Worm (Caenorhabditis elegans) whole organism, young adult: Measurements from ENCODE around the gene C01G10.1.

Experiments
- F10E7.11 ChIP-seq: sonication (generic microtip); optimal IDR thresholded peaks from 2 replicates; lab custom pipeline; 2017; ENCODE audit warnings: mild to moderate bottlenecking, missing genetic modification characterization, moderate library complexity, missing compliant biosample characterization
- ama-1 ChIP-seq, 3 experiments: fragments of 150-350 bp in 1 of 3; sonication (generic microtip) in 2 of 3; optimal IDR thresholded peaks; 2 replicates each; lab custom pipeline; 2014 to 2018; ENCODE audit warnings: missing biosample characterization in 2 of 3, missing genetic modification characterization in 2 of 3, missing genetic modification reagents in 2 of 3
- aptf-3 ChIP-seq: fragments of 200-800 bp; sonication (Bioruptor generic); IDR thresholded peaks from 2 replicates; pipeline ENCODE4 v1.3.6; 2022; ENCODE audit warnings: missing genetic modification characterization, missing compliant biosample characterization
- ceh-100 ChIP-seq: fragments of 200-800 bp; sonication (Bioruptor generic); IDR thresholded peaks from 2 replicates; pipeline ENCODE4 v1.3.6; 2022; ENCODE audit warnings: missing genetic modification reagents, missing genetic modification characterization, missing compliant biosample characterization
- dpl-1 ChIP-seq: fragments of 150-350 bp; optimal IDR thresholded peaks from 2 replicates; lab custom pipeline; 2014; ENCODE audit warnings: missing biosample characterization, missing genetic modification reagents, missing genetic modification characterization
- ekl-4 ChIP-seq: fragments of 200-800 bp; sonication (Bioruptor generic); IDR thresholded peaks from 2 replicates; pipeline ENCODE4 v1.3.6; 2022; ENCODE audit warnings: missing genetic modification reagents, missing genetic modification characterization, missing compliant biosample characterization
- fkh-3 ChIP-seq: sonication (generic microtip); optimal IDR thresholded peaks from 2 replicates; lab custom pipeline; 2016; ENCODE audit warnings: mild to moderate bottlenecking, missing genetic modification characterization, missing compliant biosample characterization
- him-1 ChIP-seq: sonication (generic microtip); optimal IDR thresholded peaks from 2 replicates; lab custom pipeline; 2016; ENCODE audit warnings: missing genotype, missing genetic modification reagents, missing genetic modification characterization, missing compliant biosample characterization
- sptf-2 ChIP-seq: fragments of 200-800 bp; sonication (Bioruptor generic); optimal IDR thresholded peaks from 2 replicates; lab custom pipeline; 2018; ENCODE audit warnings: mild to moderate bottlenecking, missing genetic modification characterization, missing compliant biosample characterization
- unc-62 ChIP-seq: fragments of 150-350 bp; optimal IDR thresholded peaks from 2 replicates; lab custom pipeline; 2014; ENCODE audit warnings: missing biosample characterization, missing genetic modification reagents, missing genetic modification characterization

- TF ChIP-seq ama-1 (optimal IDR thresholded peaks at IDR 0.05; lab: Kevin White, UChicago) (no peak), ama-1 (GFP tag; optimal IDR thresholded peaks at IDR 0.05; lab: Kevin White, UChicago) (no peak), unc-62 (no peak), ceh-100 (no peak), him-1 (tag; lab: Kevin White, UChicago) (no peak), sptf-2 (no peak), F10E7.11 (tag; lab: Kevin White, UChicago) (no peak), ekl-4 (GFP tag; lab: Robert Waterston, UW) (no peak), aptf-3 (GFP tag; lab: Robert Waterston, UW) (no peak), fkh-3 (tag; lab: Kevin White, UChicago) (no peak), dpl-1 (GFP tag; lab: Kevin White, UChicago) (no peak)
Observed at ce11 chrV:15150661-15151060, 51.1 kb downstream of the C01G10.1 start, which contains the start of gene T09F5.2.
